Fruit fly (Drosophila melanogaster) whole organism, embryonic: ENCODE data around the gene Tmem214.

Experiments
- ATbp ChIP-seq: fragments of 200-800 bp; sonication (Bioruptor generic); optimal IDR thresholded peaks from 2 replicates; lab custom pipeline; 2017; ENCODE audit warnings: missing biosample characterization, mild to moderate bottlenecking, missing genetic modification characterization, missing genetic modification reagents
- Bgb ChIP-seq: fragments of 200-800 bp; sonication (Bioruptor generic); IDR thresholded peaks from 2 replicates; pipeline ENCODE4 v1.3.6; 2022; ENCODE audit warnings: missing biosample characterization, missing genetic modification characterization; ENCODE audit not compliant: partially characterized antibody
- CG10147 ChIP-seq: fragments of 200-800 bp; sonication (Bioruptor generic); optimal IDR thresholded peaks from 2 replicates; lab custom pipeline; 2019; ENCODE audit warnings: missing biosample characterization, mild to moderate bottlenecking, missing genetic modification characterization, moderate library complexity
- CG10267 ChIP-seq: fragments of 200-800 bp; sonication (Bioruptor generic); optimal IDR thresholded peaks from 2 replicates; lab custom pipeline; 2018; ENCODE audit warnings: missing biosample characterization, mild to moderate bottlenecking, missing genetic modification characterization, moderate library complexity
- CG10321 ChIP-seq: fragments of 200-800 bp; sonication (Bioruptor generic); IDR thresholded peaks from 2 replicates; pipeline ENCODE4 v1.3.6; 2022; ENCODE audit warnings: missing biosample characterization, missing genetic modification characterization
- CG11696 ChIP-seq: fragments of 200-800 bp; sonication (Bioruptor generic); IDR thresholded peaks from 2 replicates; pipeline ENCODE4 v1.3.6; 2022; ENCODE audit warnings: missing biosample characterization, missing genetic modification characterization
- CG12299 ChIP-seq: fragments of 200-800 bp; sonication (Bioruptor generic); optimal IDR thresholded peaks from 2 replicates; lab custom pipeline; 2018; ENCODE audit warnings: missing biosample characterization, mild to moderate bottlenecking, missing genetic modification characterization
- CG12659 ChIP-seq: fragments of 200-800 bp; sonication (Bioruptor generic); optimal IDR thresholded peaks from 3 replicates; lab custom pipeline; 2017; ENCODE audit warnings: mild to moderate bottlenecking, missing biosample characterization, missing genetic modification reagents, missing genetic modification characterization
- CG16813 ChIP-seq: fragments of 200-800 bp; sonication (Bioruptor generic); IDR thresholded peaks from 3 replicates; pipeline ENCODE4 v1.3.6; 2022; ENCODE audit warnings: missing biosample characterization, missing genetic modification characterization; ENCODE audit not compliant: partially characterized antibody
- CG18476 ChIP-seq: fragments of 200-800 bp; sonication (Bioruptor generic); optimal IDR thresholded peaks from 2 replicates; lab custom pipeline; 2016; ENCODE audit warnings: missing biosample characterization, mild to moderate bottlenecking, missing genetic modification characterization
- CG30020 ChIP-seq: fragments of 200-800 bp; optimal IDR thresholded peaks from 2 replicates; lab custom pipeline; 2019; ENCODE audit warnings: missing biosample characterization, mild to moderate bottlenecking, missing genetic modification characterization, moderate library complexity
- CG3281 ChIP-seq: fragments of 200-800 bp; sonication (Bioruptor generic); optimal IDR thresholded peaks from 3 replicates; lab custom pipeline; 2017; ENCODE audit warnings: missing biosample characterization, mild to moderate bottlenecking, missing genetic modification characterization
- CG4328 ChIP-seq: fragments of 200-800 bp; sonication (Bioruptor generic); optimal IDR thresholded peaks from 3 replicates; lab custom pipeline; 2017; ENCODE audit warnings: missing biosample characterization, missing genetic modification reagents, missing genetic modification characterization
- CG6254 ChIP-seq: fragments of 200-800 bp; sonication (Bioruptor generic); optimal IDR thresholded peaks from 3 replicates; lab custom pipeline; 2017; ENCODE audit warnings: mild to moderate bottlenecking, missing biosample characterization, missing genetic modification reagents, missing genetic modification characterization
- CG7357 ChIP-seq: fragments of 200-800 bp; sonication (Bioruptor generic); IDR thresholded peaks from 3 replicates; pipeline ENCODE4 v1.3.6; 2022; ENCODE audit warnings: missing biosample characterization, missing genetic modification characterization
- CG7556 ChIP-seq: fragments of 200-800 bp; sonication (Bioruptor generic); optimal IDR thresholded peaks from 2 replicates; lab custom pipeline; 2017; ENCODE audit warnings: missing biosample characterization, mild to moderate bottlenecking, missing genetic modification characterization
- CG7963 ChIP-seq: fragments of 200-800 bp; sonication (Bioruptor generic); IDR thresholded peaks from 3 replicates; pipeline ENCODE4 v1.3.6; 2022; ENCODE audit warnings: missing biosample characterization, missing genetic modification characterization; ENCODE audit not compliant: partially characterized antibody
- CG8924 ChIP-seq: fragments of 200-800 bp; optimal IDR thresholded peaks from 3 replicates; lab custom pipeline; 2019; ENCODE audit warnings: missing biosample characterization, mild to moderate bottlenecking, missing genetic modification characterization, moderate library complexity
- CG9727 ChIP-seq: fragments of 200-800 bp; sonication (Bioruptor generic); optimal IDR thresholded peaks from 3 replicates; lab custom pipeline; 2017; ENCODE audit warnings: missing biosample characterization, mild to moderate bottlenecking, missing genetic modification characterization
- CG9797 ChIP-seq: fragments of 200-800 bp; sonication (Bioruptor generic); optimal IDR thresholded peaks from 3 replicates; lab custom pipeline; 2018; ENCODE audit warnings: missing biosample characterization, mild to moderate bottlenecking, missing genetic modification characterization
- CkIIα-i1 ChIP-seq: fragments of 200-800 bp; sonication (Bioruptor generic); IDR thresholded peaks from 2 replicates; pipeline ENCODE4 v1.3.6; 2022; ENCODE audit warnings: missing biosample characterization, missing genetic modification characterization
- CrebB ChIP-seq: fragments of 200-800 bp; sonication (Bioruptor generic); optimal IDR thresholded peaks from 3 replicates; lab custom pipeline; 2018; ENCODE audit warnings: missing biosample characterization, mild to moderate bottlenecking, missing genetic modification characterization
- GATAe ChIP-seq: fragments of 200-800 bp; sonication (Bioruptor generic); conservative IDR thresholded peaks from 2 replicates; pipeline ENCODE4 v1.3.6; 2022; ENCODE audit warnings: missing biosample characterization, missing genetic modification characterization
- HmgZ ChIP-seq: fragments of 200-800 bp; sonication (Bioruptor generic); optimal IDR thresholded peaks from 2 replicates; lab custom pipeline; 2018; ENCODE audit warnings: missing biosample characterization, mild to moderate bottlenecking, missing genetic modification characterization
- MBD-R2 ChIP-seq: fragments of 200-800 bp; sonication (Bioruptor generic); IDR thresholded peaks from 2 replicates; pipeline ENCODE4 v1.3.6; 2022; ENCODE audit warnings: missing biosample characterization, missing genetic modification characterization
- Max ChIP-seq: fragments of 200-800 bp; sonication (Bioruptor generic); optimal IDR thresholded peaks from 2 replicates; lab custom pipeline; 2016; ENCODE audit warnings: missing biosample characterization, mild to moderate bottlenecking, missing genetic modification characterization
- Pdp1 ChIP-seq, 2 experiments: fragments of 200-800 bp; sonication (Bioruptor generic); optimal IDR thresholded peaks; 3 replicates each; lab custom pipeline; 2016; ENCODE audit warnings: missing biosample characterization in 2 of 2, missing genetic modification characterization in 2 of 2, mild to moderate bottlenecking in 1 of 2, moderate library complexity in 1 of 2
- Sin3A ChIP-seq: fragments of >200 bp; optimal IDR thresholded peaks from 2 replicates; lab custom pipeline; 2018
- Tbp ChIP-seq: fragments of >200 bp; optimal IDR thresholded peaks from 2 replicates; lab custom pipeline; 2018; ENCODE audit warnings: missing biosample characterization, missing genetic modification characterization
- amos ChIP-seq: fragments of 200-800 bp; sonication (Bioruptor generic); IDR thresholded peaks from 2 replicates; pipeline ENCODE4 v1.3.6; 2022; ENCODE audit warnings: missing biosample characterization, missing genetic modification characterization; ENCODE audit not compliant: partially characterized antibody
- cas ChIP-seq: fragments of 200-800 bp; sonication (Bioruptor generic); IDR thresholded peaks from 2 replicates; pipeline ENCODE4 v1.3.6; 2022; ENCODE audit warnings: missing biosample characterization, missing genetic modification characterization
- caup ChIP-seq: fragments of 200-800 bp; sonication (Bioruptor generic); optimal IDR thresholded peaks from 3 replicates; lab custom pipeline; 2017; ENCODE audit warnings: missing biosample characterization, mild to moderate bottlenecking, missing genetic modification characterization, moderate library complexity; ENCODE audit not compliant: severe bottlenecking
- dmrt11E ChIP-seq: fragments of 200-800 bp; sonication (Bioruptor generic); optimal IDR thresholded peaks from 3 replicates; lab custom pipeline; 2018; ENCODE audit warnings: missing biosample characterization, mild to moderate bottlenecking, missing genetic modification characterization, moderate library complexity
- emc ChIP-seq: fragments of 200-800 bp; sonication (Bioruptor generic); optimal IDR thresholded peaks from 2 replicates; lab custom pipeline; 2016; ENCODE audit warnings: missing biosample characterization, missing genetic modification characterization
- esg ChIP-seq: fragments of 200-800 bp; sonication (Bioruptor generic); conservative IDR thresholded peaks from 2 replicates; pipeline ENCODE4 v1.3.6; 2022; ENCODE audit warnings: missing biosample characterization, missing genetic modification characterization
- ham ChIP-seq: fragments of 200-800 bp; sonication (Bioruptor generic); IDR thresholded peaks from 2 replicates; pipeline ENCODE4 v1.3.6; 2022; ENCODE audit warnings: missing biosample characterization, missing genetic modification characterization
- jigr1 ChIP-seq: fragments of 200-800 bp; sonication (Bioruptor generic); IDR thresholded peaks from 3 replicates; pipeline ENCODE4 v1.3.6; 2022; ENCODE audit warnings: missing biosample characterization, missing genetic modification characterization
- klu ChIP-seq: fragments of 200-800 bp; sonication (Bioruptor generic); IDR thresholded peaks from 2 replicates; pipeline ENCODE4 v1.3.6; 2022; ENCODE audit warnings: missing biosample characterization, missing genetic modification characterization
- knrl ChIP-seq: fragments of 200-800 bp; sonication (Bioruptor generic); IDR thresholded peaks from 3 replicates; pipeline ENCODE4 v1.3.6; 2022; ENCODE audit warnings: missing biosample characterization, missing genetic modification characterization; ENCODE audit not compliant: partially characterized antibody
- lilli ChIP-seq: fragments of 200-800 bp; sonication (Bioruptor generic); optimal IDR thresholded peaks from 3 replicates; lab custom pipeline; 2016; ENCODE audit warnings: missing biosample characterization, missing genetic modification characterization
- prd ChIP-seq, 3 experiments: fragments of >200 bp in 2 of 3; fragments of 200-800 bp in 1 of 3; sonication (Bioruptor generic) in 1 of 3; optimal IDR thresholded peaks in 2 of 3; IDR thresholded peaks in 1 of 3; 2 replicates in 2 of 3; 3 replicates in 1 of 3; pipeline versions ENCODE4 v1.3.6 to Lab custom; 2017 to 2022; ENCODE audit warnings: missing biosample characterization in 1 of 3, missing genetic modification characterization in 1 of 3
- pros ChIP-seq: fragments of 200-800 bp; sonication (Bioruptor generic); optimal IDR thresholded peaks from 3 replicates; lab custom pipeline; 2019; ENCODE audit warnings: missing biosample characterization, mild to moderate bottlenecking, missing genetic modification characterization, moderate library complexity
- ro ChIP-seq: fragments of 200-800 bp; sonication (Bioruptor generic); IDR thresholded peaks from 2 replicates; pipeline ENCODE4 v1.3.6; 2022; ENCODE audit warnings: missing biosample characterization, missing genetic modification characterization
- row ChIP-seq: fragments of 200-800 bp; sonication (Bioruptor generic); IDR thresholded peaks from 3 replicates; pipeline ENCODE4 v1.3.6; 2022; ENCODE audit warnings: missing biosample characterization, missing genetic modification characterization
- sim ChIP-seq: fragments of 200-800 bp; sonication (Bioruptor generic); IDR thresholded peaks from 2 replicates; pipeline ENCODE4 v1.3.6; 2022; ENCODE audit warnings: missing biosample characterization, missing genetic modification characterization
- sima ChIP-seq: fragments of 200-800 bp; sonication (Bioruptor generic); optimal IDR thresholded peaks from 2 replicates; lab custom pipeline; 2016; ENCODE audit warnings: missing biosample characterization, missing genetic modification characterization
- toy ChIP-seq: fragments of 200-800 bp; sonication (Bioruptor generic); IDR thresholded peaks from 2 replicates; pipeline ENCODE4 v1.3.6; 2022; ENCODE audit warnings: missing biosample characterization, missing genetic modification characterization
- tup ChIP-seq: fragments of 200-800 bp; sonication (Bioruptor generic); optimal IDR thresholded peaks from 2 replicates; lab custom pipeline; 2016; ENCODE audit warnings: missing biosample characterization, mild to moderate bottlenecking, missing genetic modification characterization, moderate library complexity
- unpg ChIP-seq: fragments of 200-800 bp; sonication (Bioruptor generic); optimal IDR thresholded peaks from 3 replicates; lab custom pipeline; 2018; ENCODE audit warnings: missing biosample characterization, mild to moderate bottlenecking, missing genetic modification characterization, moderate library complexity
- vfl ChIP-seq: fragments of 200-800 bp; sonication (Bioruptor generic); optimal IDR thresholded peaks from 2 replicates; lab custom pipeline; 2016; ENCODE audit warnings: missing biosample characterization, missing genetic modification characterization

Gene Tmem214

DNA sequence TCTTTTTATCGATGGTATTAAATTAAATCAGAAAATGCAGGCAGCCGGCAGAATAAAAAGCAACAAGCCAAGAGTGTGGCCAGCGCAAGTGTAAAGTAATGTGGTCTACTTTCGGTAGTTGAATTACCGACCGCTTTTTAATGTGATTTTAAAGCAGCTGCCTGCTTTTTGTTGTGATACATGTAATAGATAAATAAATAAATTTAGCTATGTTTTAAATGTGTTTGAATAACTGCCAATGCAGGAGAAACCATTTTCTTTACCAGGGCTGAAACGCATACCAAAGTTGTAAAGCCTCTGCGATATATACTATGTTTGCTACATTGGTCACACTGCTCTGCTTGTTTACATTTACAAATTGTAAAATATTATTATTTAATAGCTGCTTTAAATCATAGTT is at the start of gene Tmem214, which contains the start of gene YL-1 (continued):
- TF ChIP-seq CG10147 (GFP tag; lab: Kevin White, UChicago) (peak; percentile 6), CG7963 (0 out of 3 replicates have a peak, but pooled peaks have one; percentile 23), CG4328 (GFP tag; lab: Kevin White, UChicago) (no peak), pros (GFP tag; lab: Kevin White, UChicago) (no peak), ham (GFP tag; lab: Robert Waterston, UW) (no peak), Tbp (GFP tag; lab: Kevin White, UChicago) (no peak), klu (GFP tag; lab: Robert Waterston, UW) (no peak), esg (GFP tag; lab: Robert Waterston, UW) (no peak), CG11696 (GFP tag; lab: Robert Waterston, UW) (no peak), GATAe (no peak), knrl (GFP tag; lab: Robert Waterston, UW) (peak; percentile 68), CG12299 (tag; lab: Kevin White, UChicago) (peak; percentile 8), HmgZ (peak; percentile 46), unpg (GFP tag; lab: Kevin White, UChicago) (no peak), amos (GFP tag; lab: Robert Waterston, UW) (peak; percentile 51), ro (GFP tag; lab: Robert Waterston, UW) (no peak), CkIIα-i1 (GFP tag; lab: Robert Waterston, UW) (no peak), lilli (peak; percentile 5), toy (GFP tag; lab: Robert Waterston, UW) (no peak), cas (GFP tag; lab: Robert Waterston, UW) (no peak), CG30020 (tag; lab: Kevin White, UChicago) (peak; percentile 53), CG6254 (GFP tag; lab: Kevin White, UChicago) (no peak), row (GFP tag; lab: Robert Waterston, UW) (peak; percentile 44; the same call in 2 of the 3 replicates), caup (GFP tag; lab: Kevin White, UChicago) (no peak), CG10267 (tag; lab: Kevin White, UChicago) (peak; percentile 46), sima (GFP tag; lab: Kevin White, UChicago) (no peak), MBD-R2 (GFP tag; lab: Robert Waterston, UW) (peak; percentile 87), Max (GFP tag; lab: Kevin White, UChicago) (peak; percentile 38), CG16813 (peak; percentile 58), CG9727 (GFP tag; lab: Kevin White, UChicago) (peak; percentile 7), CG8924 (tag; lab: Kevin White, UChicago) (peak; percentile 39), ATbp (GFP tag; lab: Kevin White, UChicago) (no peak), CG10321 (GFP tag; lab: Robert Waterston, UW) (no peak), jigr1 (no peak), CG7556 (GFP tag; lab: Kevin White, UChicago) (no peak), Pdp1 (GFP tag; optimal IDR thresholded peaks at IDR 0.05; lab: Kevin White, UChicago) (peak in 1 of 2 experiments; percentile 51), sim (GFP tag; lab: Robert Waterston, UW) (no peak), CG12659 (peak; percentile 76), CG18476 (GFP tag; lab: Kevin White, UChicago) (no peak), Bgb (GFP tag; lab: Robert Waterston, UW) (peak; percentile 42), CG9797 (GFP tag; lab: Kevin White, UChicago) (peak; percentile 90), prd (optimal IDR thresholded peaks at IDR 0.05; lab: Kevin White, UChicago) (no peak), prd (GFP tag; IDR thresholded peaks at IDR 0.05; lab: Robert Waterston, UW) (no peak), tup (GFP tag; lab: Kevin White, UChicago) (no peak), Sin3A (lab: Kevin White, UChicago) (peak; percentile 69), dmrt11E (tag; lab: Kevin White, UChicago) (no peak), CG3281 (peak; percentile 42), CrebB (tag; lab: Kevin White, UChicago) (no peak), CG7357 (GFP tag; lab: Robert Waterston, UW) (no peak), vfl (no peak), emc (GFP tag; lab: Kevin White, UChicago) (no peak)
